Fruit fly (Drosophila melanogaster) whole organism, prepupa: ENCODE results near the gene Pep.

ENCODE experiments used
- CG10631 ChIP-seq: fragments of 200-800 bp; sonication (Bioruptor generic); optimal IDR thresholded peaks from 2 replicates; lab custom pipeline; 2016; ENCODE audit warnings: missing biosample characterization, missing genetic modification characterization
- CG10669 ChIP-seq: fragments of 200-800 bp; sonication (Bioruptor generic); optimal IDR thresholded peaks from 3 replicates; lab custom pipeline; 2018; ENCODE audit warnings: missing biosample characterization, mild to moderate bottlenecking, missing genetic modification characterization, moderate library complexity
- CG11294 ChIP-seq: fragments of 200-800 bp; sonication (Bioruptor generic); IDR thresholded peaks from 2 replicates; pipeline ENCODE4 v1.3.6; 2022; ENCODE audit warnings: missing biosample characterization, missing genetic modification characterization
- CG11762 ChIP-seq: fragments of 200-800 bp; sonication (Bioruptor generic); optimal IDR thresholded peaks from 3 replicates; lab custom pipeline; 2016; ENCODE audit warnings: missing biosample characterization, missing genetic modification characterization; ENCODE audit not compliant: insufficient read depth
- CG11902 ChIP-seq: fragments of 200-800 bp; sonication (Bioruptor generic); optimal IDR thresholded peaks from 3 replicates; lab custom pipeline; 2016; ENCODE audit warnings: missing biosample characterization, missing genetic modification characterization
- CG15336 ChIP-seq: fragments of 200-800 bp; sonication (Bioruptor generic); IDR thresholded peaks from 2 replicates; pipeline ENCODE4 v1.3.6; 2022; ENCODE audit warnings: missing biosample characterization, missing genetic modification characterization
- CG16779 ChIP-seq: fragments of 200-800 bp; sonication (Bioruptor generic); optimal IDR thresholded peaks from 3 replicates; lab custom pipeline; 2017; ENCODE audit warnings: missing biosample characterization, mild to moderate bottlenecking, missing genetic modification characterization
- CG3032 ChIP-seq: fragments of 200-800 bp; optimal IDR thresholded peaks from 2 replicates; lab custom pipeline; 2019; ENCODE audit warnings: missing biosample characterization, mild to moderate bottlenecking, missing genetic modification characterization, moderate library complexity
- CG32006 ChIP-seq: fragments of 200-800 bp; sonication (Bioruptor generic); optimal IDR thresholded peaks from 3 replicates; lab custom pipeline; 2017; ENCODE audit warnings: missing biosample characterization, mild to moderate bottlenecking, missing genetic modification characterization
- CG34406 ChIP-seq: fragments of 200-800 bp; sonication (Bioruptor generic); optimal IDR thresholded peaks from 3 replicates; lab custom pipeline; 2016; ENCODE audit warnings: missing biosample characterization, missing genetic modification characterization
- CG4318 ChIP-seq: fragments of 200-800 bp; sonication (Bioruptor generic); optimal IDR thresholded peaks from 3 replicates; lab custom pipeline; 2017; ENCODE audit warnings: missing biosample characterization, mild to moderate bottlenecking, missing genetic modification characterization
- CG6276 ChIP-seq: fragments of 200-800 bp; sonication (Bioruptor generic); optimal IDR thresholded peaks from 2 replicates; lab custom pipeline; 2017; ENCODE audit warnings: missing biosample characterization, mild to moderate bottlenecking, missing genetic modification characterization
- CG6792 ChIP-seq: fragments of 200-800 bp; sonication (Bioruptor generic); optimal IDR thresholded peaks from 3 replicates; lab custom pipeline; 2016; ENCODE audit warnings: missing biosample characterization, missing genetic modification characterization
- CG8119 ChIP-seq: fragments of 200-800 bp; sonication (Bioruptor generic); IDR thresholded peaks from 3 replicates; pipeline ENCODE4 v1.3.6; 2022; ENCODE audit warnings: missing biosample characterization, missing genetic modification characterization
- CG8319 ChIP-seq: fragments of 200-800 bp; sonication (Bioruptor generic); optimal IDR thresholded peaks from 3 replicates; lab custom pipeline; 2016; ENCODE audit warnings: missing biosample characterization, missing genetic modification characterization
- CG9139 ChIP-seq: fragments of 200-800 bp; sonication (Bioruptor generic); optimal IDR thresholded peaks from 3 replicates; lab custom pipeline; 2017; ENCODE audit warnings: missing biosample characterization, mild to moderate bottlenecking, missing genetic modification characterization
- Eip78C ChIP-seq: fragments of 200-800 bp; sonication (Bioruptor generic); peaks from one replicate; lab custom pipeline; 2016; ENCODE audit warnings: missing biosample characterization, missing genetic modification characterization
- Ets21C ChIP-seq: fragments of 200-800 bp; sonication (Bioruptor generic); optimal IDR thresholded peaks from 3 replicates; lab custom pipeline; 2016; ENCODE audit warnings: missing biosample characterization, missing genetic modification characterization
- Ets96B ChIP-seq: fragments of 200-800 bp; optimal IDR thresholded peaks from 2 replicates; lab custom pipeline; 2019; ENCODE audit warnings: missing biosample characterization, mild to moderate bottlenecking, missing genetic modification characterization, moderate library complexity
- Hr4 ChIP-seq: fragments of 200-800 bp; sonication (Bioruptor generic); optimal IDR thresholded peaks from 3 replicates; lab custom pipeline; 2016; ENCODE audit warnings: missing biosample characterization, missing genetic modification characterization
- Lpt ChIP-seq: fragments of 200-800 bp; sonication (Bioruptor generic); optimal IDR thresholded peaks from 3 replicates; lab custom pipeline; 2016; ENCODE audit warnings: missing biosample characterization, missing genetic modification characterization
- OdsH ChIP-seq: fragments of 200-800 bp; sonication (Bioruptor generic); optimal IDR thresholded peaks from 3 replicates; lab custom pipeline; 2016; ENCODE audit warnings: missing biosample characterization, missing genetic modification characterization
- Smox ChIP-seq: fragments of 200-800 bp; sonication (Bioruptor generic); optimal IDR thresholded peaks from 3 replicates; lab custom pipeline; 2016; ENCODE audit warnings: missing biosample characterization, missing genetic modification characterization
- Sox15 ChIP-seq: fragments of 200-800 bp; sonication (Bioruptor generic); optimal IDR thresholded peaks from 3 replicates; lab custom pipeline; 2016; ENCODE audit warnings: missing biosample characterization, missing genetic modification characterization
- achi ChIP-seq: fragments of 200-800 bp; sonication (Bioruptor generic); optimal IDR thresholded peaks from 3 replicates; lab custom pipeline; 2016; ENCODE audit warnings: missing biosample characterization, missing genetic modification characterization
- acj6 ChIP-seq: fragments of 200-800 bp; sonication (Bioruptor generic); optimal IDR thresholded peaks from 3 replicates; lab custom pipeline; 2016; ENCODE audit warnings: missing biosample characterization, missing genetic modification characterization
- cyc ChIP-seq: fragments of 200-800 bp; sonication (Bioruptor generic); optimal IDR thresholded peaks from 3 replicates; lab custom pipeline; 2016; ENCODE audit warnings: missing biosample characterization, missing genetic modification characterization
- dac ChIP-seq: fragments of 200-800 bp; sonication (Bioruptor generic); optimal IDR thresholded peaks from 2 replicates; lab custom pipeline; 2017; ENCODE audit warnings: missing biosample characterization, mild to moderate bottlenecking, missing genetic modification characterization
- dsx ChIP-seq: fragments of 200-800 bp; optimal IDR thresholded peaks from 3 replicates; lab custom pipeline; 2019; ENCODE audit warnings: missing biosample characterization, mild to moderate bottlenecking, missing genetic modification characterization, moderate library complexity; ENCODE audit not compliant: poor library complexity, severe bottlenecking
- eg ChIP-seq: fragments of 200-800 bp; sonication (Bioruptor generic); IDR thresholded peaks from 3 replicates; pipeline ENCODE4 v1.3.6; 2022; ENCODE audit warnings: missing biosample characterization, missing genetic modification characterization
- fd59A ChIP-seq: fragments of 200-800 bp; sonication (Bioruptor generic); optimal IDR thresholded peaks from 2 replicates; lab custom pipeline; 2017; ENCODE audit warnings: missing biosample characterization, mild to moderate bottlenecking, missing genetic modification characterization, missing genetic modification reagents
- fkh ChIP-seq: fragments of 200-800 bp; sonication (Bioruptor generic); optimal IDR thresholded peaks from 3 replicates; lab custom pipeline; 2017; ENCODE audit warnings: missing biosample characterization, mild to moderate bottlenecking, missing genetic modification characterization, moderate library complexity
- pdm3 ChIP-seq: fragments of 200-800 bp; sonication (Bioruptor generic); optimal IDR thresholded peaks from 3 replicates; lab custom pipeline; 2016; ENCODE audit warnings: missing biosample characterization, missing genetic modification characterization
- vri ChIP-seq: fragments of 200-800 bp; sonication (Bioruptor generic); optimal IDR thresholded peaks from 3 replicates; lab custom pipeline; 2016; ENCODE audit warnings: missing biosample characterization, mild to moderate bottlenecking, missing genetic modification characterization

Pep gene

dm6 chr3L:17604891-17605290, 39.9 kb downstream of the Pep start:
- TF ChIP-seq CG8319, result no peak
- TF ChIP-seq Ets96B (tag; lab: Kevin White, UChicago), result no peak
- no peak for TF ChIP-seq CG15336
- no peak for TF ChIP-seq CG11762 (GFP tag; lab: Kevin White, UChicago)
- TF ChIP-seq CG6792, result no peak
- no peak for TF ChIP-seq Smox (GFP tag; lab: Kevin White, UChicago)
- TF ChIP-seq acj6, result no peak
- TF ChIP-seq CG10631, result no peak
- no peak for TF ChIP-seq dac (GFP tag; lab: Kevin White, UChicago)
- no peak for TF ChIP-seq Sox15 (GFP tag; lab: Kevin White, UChicago)
- TF ChIP-seq CG6276 (GFP tag; lab: Kevin White, UChicago), result no peak
- no peak for TF ChIP-seq fd59A
- no peak for TF ChIP-seq vri (GFP tag; lab: Kevin White, UChicago)
- TF ChIP-seq CG11902 (GFP tag; lab: Kevin White, UChicago), result no peak

dm6 chr3L:17603528-17604414, 41.1 kb downstream of the Pep start:
- TF ChIP-seq acj6 (peak; percentile 29), CG32006 (GFP tag; lab: Kevin White, UChicago) (peak; percentile 56), CG3032 (tag; lab: Kevin White, UChicago) (peak; percentile 13), CG15336 (peak; percentile 32; the same call in 1 of the 2 replicates), pdm3 (peak; percentile 23), eg (GFP tag; lab: Robert Waterston, UW) (peak; percentile 69; the same call in 2 of the 3 replicates), CG6792 (no peak), achi (GFP tag; lab: Kevin White, UChicago) (peak; percentile 34), OdsH (GFP tag; lab: Kevin White, UChicago) (peak; percentile 51), CG9139 (GFP tag; lab: Kevin White, UChicago) (no peak), CG10669 (peak; percentile 68), CG16779 (tag; lab: Kevin White, UChicago) (peak; percentile 2), CG11294 (peak; percentile 18; the same call in 1 of the 2 replicates), CG4318 (GFP tag; lab: Kevin White, UChicago) (no peak), Eip78C (GFP tag; lab: Kevin White, UChicago) (peak; percentile 47), Hr4 (GFP tag; lab: Kevin White, UChicago) (peak; percentile 21), Smox (GFP tag; lab: Kevin White, UChicago) (no peak), CG8119 (peak; percentile 50; the same call in 1 of the 3 replicates)

dm6 chr3L:17596897-17597296, 47.9 kb downstream of the Pep start:
- no peak for TF ChIP-seq CG34406 (GFP tag; lab: Kevin White, UChicago)
- peak; percentile 30 for TF ChIP-seq Lpt (GFP tag; lab: Kevin White, UChicago)
- TF ChIP-seq achi (GFP tag; lab: Kevin White, UChicago), result no peak
- peak; percentile 3 for TF ChIP-seq Eip78C (GFP tag; lab: Kevin White, UChicago)
- no peak for TF ChIP-seq Hr4 (GFP tag; lab: Kevin White, UChicago)
- no peak for TF ChIP-seq vri (GFP tag; lab: Kevin White, UChicago)
- TF ChIP-seq Ets21C (GFP tag; lab: Kevin White, UChicago), result no peak
- TF ChIP-seq CG9139 (GFP tag; lab: Kevin White, UChicago), result no peak
- peak; percentile 29 for TF ChIP-seq cyc (GFP tag; lab: Kevin White, UChicago)
- no peak for TF ChIP-seq dsx (GFP tag; lab: Kevin White, UChicago)
- TF ChIP-seq CG3032 (tag; lab: Kevin White, UChicago), result no peak
- peak; percentile 38 for TF ChIP-seq fkh (GFP tag; lab: Kevin White, UChicago)
